Worm (Caenorhabditis elegans): ENCODE measurements around the gene C33C12.7.

- TF ChIP-seq unc-62 (GFP tag; optimal IDR thresholded peaks at IDR 0.05) = no peak
- no peak for TF ChIP-seq lin-32 (GFP tag; optimal IDR thresholded peaks at IDR 0.05)
- no peak for TF ChIP-seq bed-3 (GFP tag; optimal IDR thresholded peaks at IDR 0.05)
- TF ChIP-seq nhr-28 (tag; optimal IDR thresholded peaks at IDR 0.05) = no peak
Measured at ce11 chrII:2215512-2215911, 40.2 kb upstream of the C33C12.7 start.

Measured in whole organism, mixed stage, embryonic.